Fruit fly (Drosophila melanogaster) S2 (cell line): ENCODE data around the gene CG7239.

Source experiments
- CG8478 ChIP-seq: fragments of >200 bp; optimal IDR thresholded peaks from 2 replicates; lab custom pipeline; 2018
- CTCF ChIP-seq, 2 experiments: fragments of >200 bp; optimal IDR thresholded peaks; 2 replicates each; lab custom pipeline; 2018

DNA sequence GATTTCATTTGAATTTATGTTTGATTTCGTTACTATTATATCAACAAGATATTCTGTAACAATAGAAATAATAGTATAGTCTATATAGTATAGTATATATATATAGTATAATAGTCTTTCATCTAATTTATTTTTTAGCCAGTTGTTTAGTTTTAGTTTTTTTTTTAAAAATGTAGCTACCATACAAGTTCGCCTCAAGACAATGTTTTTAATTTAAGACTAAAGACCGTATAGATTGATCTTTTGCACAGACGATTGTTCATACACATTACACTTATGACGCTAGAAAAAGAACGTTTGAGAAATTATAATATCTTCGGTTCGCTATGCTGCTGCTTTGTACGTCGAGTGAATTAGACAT, 1.7 kb upstream of the CG7239 start:
- no peak for TF ChIP-seq CG8478 (lab: Kevin White, UChicago)
- TF ChIP-seq CTCF (optimal IDR thresholded peaks at IDR 0.05; lab: Kevin White, UChicago) = no peak
